Worm (Caenorhabditis elegans) whole organism, L2 larva: ENCODE results near the gene ins-20.

ENCODE experiments used
- C34F6.9 ChIP-seq: fragments of 150-350 bp; optimal IDR thresholded peaks from 2 replicates; lab custom pipeline; 2014; ENCODE audit warnings: missing biosample characterization, missing genetic modification characterization
- F13H6.1 ChIP-seq: sonication (generic microtip); optimal IDR thresholded peaks from 2 replicates; lab custom pipeline; 2016; ENCODE audit warnings: missing genetic modification characterization, missing compliant biosample characterization
- R02D3.7 ChIP-seq: fragments of 150-350 bp; optimal IDR thresholded peaks from 2 replicates; lab custom pipeline; 2014; ENCODE audit warnings: missing biosample characterization, missing genetic modification characterization
- Y55F3AM.14 ChIP-seq: fragments of 200-800 bp; sonication (Bioruptor generic); optimal IDR thresholded peaks from 2 replicates; lab custom pipeline; 2018; ENCODE audit warnings: mild to moderate bottlenecking, missing genetic modification characterization, missing compliant biosample characterization
- ZK546.5 ChIP-seq: sonication (generic microtip); optimal IDR thresholded peaks from 2 replicates; lab custom pipeline; 2017; ENCODE audit warnings: missing biosample characterization, missing genetic modification characterization
- alr-1 ChIP-seq: fragments of 150-350 bp; optimal IDR thresholded peaks from 2 replicates; lab custom pipeline; 2014; ENCODE audit warnings: missing biosample characterization, missing genetic modification characterization
- aly-2 ChIP-seq: fragments of 150-350 bp; optimal IDR thresholded peaks from 2 replicates; lab custom pipeline; 2014; ENCODE audit warnings: missing biosample characterization, missing genetic modification characterization
- ama-1 ChIP-seq: fragments of 150-350 bp; optimal IDR thresholded peaks from 2 replicates; lab custom pipeline; 2018; ENCODE audit warnings: inconsistent platforms
- blmp-1 ChIP-seq: sonication (generic microtip); optimal IDR thresholded peaks from 2 replicates; lab custom pipeline; 2017; ENCODE audit warnings: missing genetic modification characterization, mild to moderate bottlenecking, missing compliant biosample characterization, antibody characterized with exemption, moderate library complexity; ENCODE audit not compliant: insufficient read depth
- ceh-16 ChIP-seq: fragments of 150-350 bp; optimal IDR thresholded peaks from 2 replicates; lab custom pipeline; 2014; ENCODE audit warnings: missing biosample characterization, missing genetic modification characterization
- ceh-82 ChIP-seq: fragments of 150-350 bp; optimal IDR thresholded peaks from 2 replicates; lab custom pipeline; 2014; ENCODE audit warnings: missing biosample characterization, missing genetic modification characterization
- crh-2 ChIP-seq: sonication (generic microtip); optimal IDR thresholded peaks from 2 replicates; lab custom pipeline; 2017; ENCODE audit warnings: missing biosample characterization, missing genetic modification characterization
- dmd-4 ChIP-seq: sonication (generic microtip); optimal IDR thresholded peaks from 2 replicates; lab custom pipeline; 2017; ENCODE audit warnings: missing biosample characterization, missing genetic modification characterization
- egl-27 ChIP-seq: sonication (generic microtip); optimal IDR thresholded peaks from 3 replicates; lab custom pipeline; 2017; ENCODE audit warnings: missing biosample characterization, missing genetic modification reagents, missing genetic modification characterization
- elt-3 ChIP-seq: sonication (generic microtip); optimal IDR thresholded peaks from 2 replicates; lab custom pipeline; 2017; ENCODE audit warnings: missing biosample characterization, missing genetic modification characterization
- fos-1 ChIP-seq: fragments of 150-350 bp; optimal IDR thresholded peaks from 2 replicates; lab custom pipeline; 2014; ENCODE audit warnings: missing biosample characterization, missing genetic modification characterization
- gmeb-1 ChIP-seq: fragments of 150-350 bp; optimal IDR thresholded peaks from 2 replicates; lab custom pipeline; 2014; ENCODE audit warnings: missing biosample characterization, missing genetic modification characterization
- lin-11 ChIP-seq: fragments of 150-350 bp; sonication (generic microtip); optimal IDR thresholded peaks from 2 replicates; lab custom pipeline; 2014; ENCODE audit warnings: missing biosample characterization, missing genetic modification characterization, inconsistent platforms, mixed read lengths
- lin-13 ChIP-seq: fragments of 150-350 bp; optimal IDR thresholded peaks from 2 replicates; lab custom pipeline; 2014; ENCODE audit warnings: missing biosample characterization, missing genetic modification reagents, missing genetic modification characterization
- lin-39 ChIP-seq: fragments of 150-350 bp; optimal IDR thresholded peaks from 2 replicates; lab custom pipeline; 2014; ENCODE audit warnings: missing biosample characterization, missing genetic modification reagents, missing genetic modification characterization
- lsy-2 ChIP-seq, 2 experiments: fragments of 150-350 bp in 1 of 2; sonication (generic microtip) in 1 of 2; optimal IDR thresholded peaks; 2 replicates each; lab custom pipeline; 2014 to 2017; ENCODE audit warnings: missing biosample characterization in 2 of 2, missing genetic modification characterization in 2 of 2
- mab-5 ChIP-seq: fragments of 150-350 bp; optimal IDR thresholded peaks from 2 replicates; lab custom pipeline; 2014; ENCODE audit warnings: missing biosample characterization, missing genetic modification characterization
- mbf-1 ChIP-seq: sonication (generic microtip); optimal IDR thresholded peaks from 2 replicates; lab custom pipeline; 2017; ENCODE audit warnings: missing biosample characterization, missing genetic modification characterization
- mdl-1 ChIP-seq, 2 experiments: fragments of 150-350 bp in 1 of 2; sonication (generic microtip) in 1 of 2; optimal IDR thresholded peaks; 2 replicates each; lab custom pipeline; 2017; ENCODE audit warnings: missing biosample characterization in 2 of 2, missing genetic modification characterization in 2 of 2
- nhr-10 ChIP-seq: sonication (generic microtip); optimal IDR thresholded peaks from 2 replicates; lab custom pipeline; 2017; ENCODE audit warnings: missing biosample characterization, missing genetic modification characterization
- nhr-11 ChIP-seq: fragments of 150-350 bp; optimal IDR thresholded peaks from 2 replicates; lab custom pipeline; 2014; ENCODE audit warnings: missing biosample characterization, missing genetic modification characterization
- nhr-12 ChIP-seq: fragments of 150-350 bp; optimal IDR thresholded peaks from 2 replicates; lab custom pipeline; 2014; ENCODE audit warnings: missing biosample characterization, missing genetic modification characterization
- nhr-21 ChIP-seq: fragments of 150-350 bp; optimal IDR thresholded peaks from 2 replicates; lab custom pipeline; 2014; ENCODE audit warnings: missing biosample characterization, missing genetic modification characterization
- nhr-23 ChIP-seq: fragments of 150-350 bp; optimal IDR thresholded peaks from 2 replicates; lab custom pipeline; 2014; ENCODE audit warnings: missing biosample characterization, missing genetic modification reagents, missing genetic modification characterization
- nhr-25 ChIP-seq: fragments of 150-350 bp; sonication (generic microtip); optimal IDR thresholded peaks from 3 replicates; lab custom pipeline; 2014; ENCODE audit warnings: missing biosample characterization, missing genetic modification characterization
- nhr-6 ChIP-seq: fragments of 150-350 bp; optimal IDR thresholded peaks from 2 replicates; lab custom pipeline; 2014; ENCODE audit warnings: missing biosample characterization, missing genetic modification characterization
- nhr-77 ChIP-seq: fragments of 150-350 bp; optimal IDR thresholded peaks from 2 replicates; lab custom pipeline; 2014; ENCODE audit warnings: missing biosample characterization, missing genetic modification characterization
- sem-4 ChIP-seq: fragments of 150-350 bp; optimal IDR thresholded peaks from 2 replicates; lab custom pipeline; 2014; ENCODE audit warnings: missing biosample characterization, missing genetic modification reagents, missing genetic modification characterization
- skn-1 ChIP-seq: sonication (generic microtip); optimal IDR thresholded peaks from 2 replicates; lab custom pipeline; 2017; ENCODE audit warnings: missing biosample characterization, missing genetic modification characterization
- sma-3 ChIP-seq: sonication (generic microtip); optimal IDR thresholded peaks from 2 replicates; lab custom pipeline; 2016; ENCODE audit warnings: missing genetic modification reagents, missing genetic modification characterization, missing compliant biosample characterization
- sma-9 ChIP-seq, 2 experiments: fragments of 150-350 bp in 1 of 2; sonication (generic microtip) in 1 of 2; optimal IDR thresholded peaks; 2 replicates each; lab custom pipeline; 2014 to 2016; ENCODE audit warnings: missing genetic modification characterization in 2 of 2, mild to moderate bottlenecking in 1 of 2, missing biosample characterization in 1 of 2, missing compliant biosample characterization in 1 of 2, missing genetic modification reagents in 1 of 2, moderate library complexity in 1 of 2
- snpc-4 ChIP-seq: fragments of 150-350 bp; optimal IDR thresholded peaks from 2 replicates; lab custom pipeline; 2014; ENCODE audit warnings: missing biosample characterization, missing genetic modification characterization
- unc-39 ChIP-seq: fragments of 150-350 bp; optimal IDR thresholded peaks from 2 replicates; lab custom pipeline; 2014; ENCODE audit warnings: missing biosample characterization, missing genetic modification characterization
- unc-55 ChIP-seq: fragments of 150-350 bp; sonication (generic microtip); optimal IDR thresholded peaks from 3 replicates; lab custom pipeline; 2014; ENCODE audit warnings: missing biosample characterization, missing genetic modification reagents, missing genetic modification characterization
- unc-62 ChIP-seq: fragments of 150-350 bp; optimal IDR thresholded peaks from 2 replicates; lab custom pipeline; 2014; ENCODE audit warnings: missing biosample characterization, missing genetic modification reagents, missing genetic modification characterization
- zag-1 ChIP-seq: fragments of 150-350 bp; optimal IDR thresholded peaks from 2 replicates; lab custom pipeline; 2014; ENCODE audit warnings: missing biosample characterization, missing genetic modification characterization
- ztf-1 ChIP-seq: fragments of 200-800 bp; sonication (Bioruptor generic); conservative IDR thresholded peaks from 2 replicates; pipeline ENCODE4 v1.3.6; 2022; ENCODE audit warnings: missing genetic modification characterization, missing compliant biosample characterization
- ztf-11 ChIP-seq: sonication (generic microtip); optimal IDR thresholded peaks from 2 replicates; lab custom pipeline; 2017; ENCODE audit warnings: missing biosample characterization, missing genetic modification characterization
- ztf-4 ChIP-seq: fragments of 150-350 bp; optimal IDR thresholded peaks from 2 replicates; lab custom pipeline; 2014; ENCODE audit warnings: missing biosample characterization, missing genetic modification characterization

ins-20 gene

DNA sequence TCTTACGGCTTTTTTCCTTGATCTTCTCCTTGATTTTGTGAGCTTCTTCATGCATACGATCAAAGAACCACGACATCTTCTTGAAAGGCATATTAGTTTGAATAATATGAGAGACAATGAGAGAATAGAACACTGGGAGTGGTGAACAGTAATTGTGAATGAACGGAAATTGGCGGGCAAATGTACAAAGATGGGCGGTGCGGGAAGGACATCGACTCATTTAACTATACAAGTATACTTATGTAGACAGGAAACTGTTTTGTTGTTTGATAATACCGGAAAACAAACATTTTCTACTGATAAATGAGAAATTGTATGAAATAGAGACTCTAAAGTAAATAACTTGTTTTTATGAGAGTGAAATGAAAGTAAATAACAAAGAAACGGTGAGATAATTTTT lies 34.4 kb downstream of the ins-20 start, which contains the start of gene R12C12.5:
Gene R12C12.5 (minus strand): TSS at position 101 of the 400 bp plus-strand sequence.
- TF ChIP-seq dmd-4 (tag; lab: Kevin White, UChicago), result no peak
- TF ChIP-seq Y55F3AM.14, result no peak
- no peak for TF ChIP-seq nhr-23 (tag; lab: Kevin White, UChicago)
- TF ChIP-seq ztf-11 (tag; lab: Kevin White, UChicago), result no peak
- TF ChIP-seq gmeb-1 (tag; lab: Kevin White, UChicago), result no peak
- no peak for TF ChIP-seq aly-2 (tag; lab: Kevin White, UChicago)
- no peak for TF ChIP-seq lsy-2 (tag; optimal IDR thresholded peaks at IDR 0.05; lab: Kevin White, UChicago)
- no peak for TF ChIP-seq zag-1 (tag; lab: Kevin White, UChicago)
- TF ChIP-seq, all 48 proteins: peak for 0

DNA sequence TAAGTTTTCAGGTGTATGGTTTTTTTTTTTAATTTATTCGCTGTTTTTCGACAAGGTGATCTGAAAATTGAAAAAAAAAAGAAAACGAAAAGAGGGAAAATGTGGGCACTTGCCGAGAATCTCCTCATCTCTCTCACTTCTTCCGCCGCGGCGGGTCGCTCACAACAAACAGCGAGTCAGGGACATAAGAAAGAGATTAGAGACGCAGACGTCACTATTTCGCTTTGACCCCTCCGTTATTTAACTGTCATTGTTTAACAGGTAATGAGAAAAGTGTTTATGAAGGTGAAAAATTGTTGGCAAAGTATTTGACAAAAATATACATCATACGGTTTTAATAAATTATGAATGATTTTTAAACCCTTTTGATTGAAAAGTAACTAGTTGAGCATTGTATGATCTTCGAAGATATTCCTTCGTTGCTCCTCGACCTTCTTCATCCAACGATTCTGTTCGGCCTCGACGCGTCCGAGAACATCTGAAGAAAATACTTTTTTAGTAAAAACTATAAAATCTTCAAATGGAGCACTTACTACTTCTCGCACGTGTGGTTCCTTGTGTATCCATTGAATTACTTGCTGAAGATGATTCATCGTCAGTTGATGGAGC lies 35.5 kb downstream of the ins-20 start:
- TF ChIP-seq alr-1 (tag; lab: Kevin White, UChicago) (no peak), nhr-12 (tag; lab: Kevin White, UChicago) (no peak), lin-11 (tag; lab: Kevin White, UChicago) (no peak), lsy-2 (tag; optimal IDR thresholded peaks at IDR 0.05; lab: Kevin White, UChicago) (peak in 1 of 2 experiments; percentile 26), nhr-21 (tag; lab: Kevin White, UChicago) (no peak), nhr-77 (tag; lab: Kevin White, UChicago) (no peak), nhr-23 (tag; lab: Kevin White, UChicago) (no peak), sem-4 (tag; lab: Kevin White, UChicago) (peak; percentile 17), ztf-11 (tag; lab: Kevin White, UChicago) (no peak), ceh-82 (tag; lab: Kevin White, UChicago) (no peak), gmeb-1 (tag; lab: Kevin White, UChicago) (no peak), ZK546.5 (tag; lab: Kevin White, UChicago) (no peak), fos-1 (tag; lab: Kevin White, UChicago) (peak; percentile 15), C34F6.9 (tag; lab: Kevin White, UChicago) (peak; percentile 44), ztf-4 (no peak), F13H6.1 (peak; percentile 2), lin-39 (tag; lab: Kevin White, UChicago) (no peak), unc-62 (no peak), aly-2 (tag; lab: Kevin White, UChicago) (no peak), nhr-6 (no peak), egl-27 (tag; lab: Kevin White, UChicago) (no peak), nhr-25 (tag; lab: Kevin White, UChicago) (peak; percentile 60), unc-55 (peak; percentile 17), dmd-4 (tag; lab: Kevin White, UChicago) (no peak), unc-39 (tag; lab: Kevin White, UChicago) (no peak), sma-9 (GFP tag; optimal IDR thresholded peaks at IDR 0.05; lab: Kevin White, UChicago) (no peak), sma-9 (tag; optimal IDR thresholded peaks at IDR 0.05; lab: Kevin White, UChicago) (no peak), elt-3 (tag; lab: Kevin White, UChicago) (no peak), ama-1 (no peak), blmp-1 (tag; lab: Kevin White, UChicago) (peak; percentile 45), mdl-1 (tag; optimal IDR thresholded peaks at IDR 0.05; lab: Kevin White, UChicago) (no peak), ceh-16 (no peak), lin-13 (GFP tag; lab: Kevin White, UChicago) (peak; percentile 15), ztf-1 (GFP tag; lab: Robert Waterston, UW) (no peak), crh-2 (tag; lab: Kevin White, UChicago) (peak; percentile 2)
- TF ChIP-seq, all 48 proteins: peak for 10

DNA sequence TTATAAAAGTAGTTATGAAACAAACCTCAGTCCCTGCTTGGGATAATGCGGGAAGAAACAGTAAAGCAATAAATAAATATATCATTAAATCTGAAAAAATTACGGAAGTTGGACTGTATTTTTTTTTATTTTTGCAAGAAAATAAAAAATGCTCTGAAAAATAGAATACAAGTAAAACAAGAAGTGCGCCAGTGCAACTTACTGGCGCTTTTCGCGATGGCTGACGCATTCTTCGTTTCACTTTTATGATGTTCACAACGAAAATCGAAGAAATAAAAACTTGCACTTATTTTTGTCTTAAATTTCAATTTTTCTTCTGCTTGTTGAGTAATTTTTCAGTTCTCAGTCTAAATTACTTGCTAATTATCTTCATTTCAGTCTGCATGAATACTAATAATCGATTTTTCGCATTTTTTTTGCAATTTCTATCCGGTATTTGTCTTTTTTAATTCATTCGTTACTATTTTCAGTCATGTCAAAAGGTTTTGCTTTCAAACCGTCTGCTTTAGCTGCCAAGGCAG lies 37.1 kb downstream of the ins-20 start, which contains the start of the genes R12C12.6 and ran-5:
Gene R12C12.6 (minus strand): TSS at position 229 of the 521 bp plus-strand sequence.
Gene ran-5 (plus strand): TSS at position 471 of the 521 bp plus-strand sequence.
- peak; percentile 93 for TF ChIP-seq sma-9 (GFP tag; optimal IDR thresholded peaks at IDR 0.05; lab: Kevin White, UChicago)
- TF ChIP-seq sma-9 (tag; optimal IDR thresholded peaks at IDR 0.05; lab: Kevin White, UChicago), result no peak
- no peak for TF ChIP-seq elt-3 (tag; lab: Kevin White, UChicago)
- TF ChIP-seq mbf-1 (tag; lab: Kevin White, UChicago), result no peak
- TF ChIP-seq Y55F3AM.14, result no peak
- TF ChIP-seq crh-2 (tag; lab: Kevin White, UChicago), result peak; percentile 84
- no peak for TF ChIP-seq nhr-12 (tag; lab: Kevin White, UChicago)
- TF ChIP-seq ceh-16, result peak; percentile 70
- TF ChIP-seq R02D3.7 (tag; lab: Kevin White, UChicago), result peak; percentile 37
- TF ChIP-seq skn-1, result no peak
- peak; percentile 76 for TF ChIP-seq sma-3
- TF ChIP-seq nhr-21 (tag; lab: Kevin White, UChicago), result peak; percentile 74
- TF ChIP-seq nhr-77 (tag; lab: Kevin White, UChicago), result no peak
- no peak for TF ChIP-seq unc-39 (tag; lab: Kevin White, UChicago)
- peak; percentile 50 for TF ChIP-seq nhr-10
- no peak for TF ChIP-seq dmd-4 (tag; lab: Kevin White, UChicago)
- peak; percentile 60 for TF ChIP-seq ztf-4
- TF ChIP-seq lin-13 (GFP tag; lab: Kevin White, UChicago), result peak; percentile 75
- TF ChIP-seq ama-1, result peak; percentile 64
- peak; percentile 71 for TF ChIP-seq egl-27 (tag; lab: Kevin White, UChicago)
- TF ChIP-seq zag-1 (tag; lab: Kevin White, UChicago), result no peak
- peak; percentile 89 for TF ChIP-seq gmeb-1 (tag; lab: Kevin White, UChicago)
- no peak for TF ChIP-seq ztf-11 (tag; lab: Kevin White, UChicago)
- TF ChIP-seq nhr-6, result peak; percentile 76
- TF ChIP-seq unc-62, result peak; percentile 5
- peak; percentile 70 for TF ChIP-seq sem-4 (tag; lab: Kevin White, UChicago)
- TF ChIP-seq lin-39 (tag; lab: Kevin White, UChicago), result no peak
- TF ChIP-seq blmp-1 (tag; lab: Kevin White, UChicago), result peak; percentile 27
- TF ChIP-seq mab-5 (tag; lab: Kevin White, UChicago), result peak; percentile 83
- no peak for TF ChIP-seq nhr-11 (tag; lab: Kevin White, UChicago)
- peak; percentile 53 for TF ChIP-seq snpc-4 (tag; lab: Kevin White, UChicago)
